Worm (Caenorhabditis elegans) whole organism, late embryonic: Measurements from ENCODE around the gene F52G3.1.

Experiments used
- C08G9.2 ChIP-seq: sonication (generic microtip); optimal IDR thresholded peaks from 2 replicates; lab custom pipeline; 2016; ENCODE audit warnings: mild to moderate bottlenecking, missing genetic modification characterization, moderate library complexity, missing compliant biosample characterization
- C38D4.7 ChIP-seq: fragments of 200-800 bp; sonication (Bioruptor generic); optimal IDR thresholded peaks from 2 replicates; lab custom pipeline; 2018; ENCODE audit warnings: mild to moderate bottlenecking, missing genetic modification characterization, moderate library complexity, missing compliant biosample characterization
- F13H6.1 ChIP-seq: sonication (generic microtip); optimal IDR thresholded peaks from 2 replicates; lab custom pipeline; 2016; ENCODE audit warnings: missing genetic modification characterization, missing compliant biosample characterization
- K02D7.2 ChIP-seq: sonication (generic microtip); optimal IDR thresholded peaks from 2 replicates; lab custom pipeline; 2017; ENCODE audit warnings: mild to moderate bottlenecking, missing genetic modification characterization, missing compliant biosample characterization
- K09A11.1 ChIP-seq: sonication (generic microtip); optimal IDR thresholded peaks from 2 replicates; lab custom pipeline; 2017; ENCODE audit warnings: antibody characterized with exemption, mild to moderate bottlenecking, missing genetic modification characterization, missing compliant biosample characterization; ENCODE audit not compliant: insufficient read depth
- T23F11.4 ChIP-seq: fragments of 200-800 bp; sonication (Bioruptor generic); optimal IDR thresholded peaks from 2 replicates; lab custom pipeline; 2018; ENCODE audit warnings: mild to moderate bottlenecking, missing genetic modification characterization, missing compliant biosample characterization
- ahr-1 ChIP-seq: sonication (generic microtip); optimal IDR thresholded peaks from 2 replicates; lab custom pipeline; 2016; ENCODE audit warnings: missing genetic modification characterization, missing compliant biosample characterization
- ceh-14 ChIP-seq: sonication (generic microtip); optimal IDR thresholded peaks from 2 replicates; lab custom pipeline; 2016; ENCODE audit warnings: missing genotype, missing genetic modification characterization, missing compliant biosample characterization
- ceh-18 ChIP-seq: sonication (generic microtip); optimal IDR thresholded peaks from 2 replicates; lab custom pipeline; 2016; ENCODE audit warnings: missing genetic modification characterization, missing compliant biosample characterization
- ceh-22 ChIP-seq: sonication (generic microtip); optimal IDR thresholded peaks from 2 replicates; lab custom pipeline; 2017; ENCODE audit warnings: missing biosample characterization, missing genetic modification characterization
- ceh-24 ChIP-seq: sonication (generic microtip); optimal IDR thresholded peaks from 2 replicates; lab custom pipeline; 2016; ENCODE audit warnings: mild to moderate bottlenecking, missing genetic modification characterization, missing compliant biosample characterization
- ceh-30 ChIP-seq: fragments of 150-350 bp; optimal IDR thresholded peaks from 2 replicates; lab custom pipeline; 2014; ENCODE audit warnings: missing biosample characterization, missing genetic modification characterization
- ceh-31 ChIP-seq: sonication (generic microtip); optimal IDR thresholded peaks from 2 replicates; lab custom pipeline; 2016; ENCODE audit warnings: missing genetic modification characterization, missing compliant biosample characterization
- ceh-34 ChIP-seq: sonication (generic microtip); optimal IDR thresholded peaks from 2 replicates; lab custom pipeline; 2016; ENCODE audit warnings: mild to moderate bottlenecking, missing genetic modification characterization, missing compliant biosample characterization
- ceh-45 ChIP-seq: fragments of 200-800 bp; sonication (Bioruptor generic); IDR thresholded peaks from 2 replicates; pipeline ENCODE4 v1.3.6; 2022; ENCODE audit warnings: missing genetic modification reagents, missing genetic modification characterization, missing compliant biosample characterization
- ceh-48 ChIP-seq: sonication (generic microtip); optimal IDR thresholded peaks from 2 replicates; lab custom pipeline; 2016; ENCODE audit warnings: missing genetic modification characterization, inconsistent platforms, missing compliant biosample characterization
- ceh-9 ChIP-seq: sonication (generic microtip); optimal IDR thresholded peaks from 2 replicates; lab custom pipeline; 2016; ENCODE audit warnings: mild to moderate bottlenecking, missing genetic modification characterization, inconsistent platforms, missing compliant biosample characterization
- che-1 ChIP-seq: sonication (generic microtip); optimal IDR thresholded peaks from 2 replicates; lab custom pipeline; 2016; ENCODE audit warnings: mild to moderate bottlenecking, missing genetic modification characterization, missing compliant biosample characterization
- elt-2 ChIP-seq: sonication (generic microtip); optimal IDR thresholded peaks from 2 replicates; lab custom pipeline; 2016; ENCODE audit warnings: missing genetic modification reagents, missing genetic modification characterization, missing compliant biosample characterization
- elt-4 ChIP-seq: sonication (generic microtip); optimal IDR thresholded peaks from 2 replicates; lab custom pipeline; 2016; ENCODE audit warnings: missing genetic modification characterization, missing compliant biosample characterization
- ets-4 ChIP-seq: sonication (generic microtip); optimal IDR thresholded peaks from 2 replicates; lab custom pipeline; 2016; ENCODE audit warnings: missing genetic modification characterization, missing compliant biosample characterization
- eyg-1 ChIP-seq: sonication (generic microtip); optimal IDR thresholded peaks from 2 replicates; lab custom pipeline; 2016; ENCODE audit warnings: missing genotype, missing genetic modification characterization, missing compliant biosample characterization
- fax-1 ChIP-seq: sonication (generic microtip); optimal IDR thresholded peaks from 2 replicates; lab custom pipeline; 2016; ENCODE audit warnings: missing genotype, missing genetic modification characterization, missing compliant biosample characterization
- fkh-10 ChIP-seq: fragments of 150-350 bp; optimal IDR thresholded peaks from 2 replicates; lab custom pipeline; 2014; ENCODE audit warnings: missing biosample characterization, missing genetic modification reagents, missing genetic modification characterization
- fkh-6 ChIP-seq: sonication (generic microtip); optimal IDR thresholded peaks from 2 replicates; lab custom pipeline; 2016; ENCODE audit warnings: missing genetic modification characterization, missing compliant biosample characterization
- gmeb-2 ChIP-seq: sonication (generic microtip); optimal IDR thresholded peaks from 2 replicates; lab custom pipeline; 2016; ENCODE audit warnings: missing genetic modification characterization, inconsistent platforms, missing compliant biosample characterization
- hlh-13 ChIP-seq: fragments of 200-800 bp; sonication (Bioruptor generic); optimal IDR thresholded peaks from 2 replicates; lab custom pipeline; 2018; ENCODE audit warnings: mild to moderate bottlenecking, missing genetic modification characterization, missing compliant biosample characterization
- hlh-15 ChIP-seq: sonication (generic microtip); optimal IDR thresholded peaks from 2 replicates; lab custom pipeline; 2016; ENCODE audit warnings: missing genetic modification characterization, missing compliant biosample characterization
- hlh-30 ChIP-seq: sonication (generic microtip); optimal IDR thresholded peaks from 2 replicates; lab custom pipeline; 2017; ENCODE audit warnings: antibody characterized with exemption, missing genetic modification characterization, missing compliant biosample characterization; ENCODE audit not compliant: insufficient read depth
- hlh-6 ChIP-seq: sonication (generic microtip); optimal IDR thresholded peaks from 2 replicates; lab custom pipeline; 2016; ENCODE audit warnings: missing genotype, missing genetic modification characterization, missing compliant biosample characterization
- lim-6 ChIP-seq: sonication (generic microtip); optimal IDR thresholded peaks from 2 replicates; lab custom pipeline; 2016; ENCODE audit warnings: missing genetic modification characterization, missing compliant biosample characterization
- madf-2 ChIP-seq: sonication (generic microtip); optimal IDR thresholded peaks from 2 replicates; lab custom pipeline; 2017; ENCODE audit warnings: missing genetic modification characterization, missing compliant biosample characterization
- mec-3 ChIP-seq: sonication (generic microtip); optimal IDR thresholded peaks from 2 replicates; lab custom pipeline; 2016; ENCODE audit warnings: borderline replicate concordance, missing genetic modification characterization, missing compliant biosample characterization
- nfya-1 ChIP-seq: sonication (generic microtip); optimal IDR thresholded peaks from 2 replicates; lab custom pipeline; 2017; ENCODE audit warnings: missing genetic modification characterization, mild to moderate bottlenecking, missing compliant biosample characterization, antibody characterized with exemption, moderate library complexity
- nhr-11 ChIP-seq: fragments of 150-350 bp; optimal IDR thresholded peaks from 2 replicates; lab custom pipeline; 2014; ENCODE audit warnings: missing biosample characterization, missing genetic modification characterization
- pag-3 ChIP-seq: sonication (generic microtip); optimal IDR thresholded peaks from 2 replicates; lab custom pipeline; 2016; ENCODE audit warnings: missing compliant biosample characterization, missing genetic modification characterization, borderline replicate concordance
- pat-9 ChIP-seq: fragments of 200-800 bp; sonication (Bioruptor generic); optimal IDR thresholded peaks from 2 replicates; lab custom pipeline; 2018; ENCODE audit warnings: mild to moderate bottlenecking, missing genetic modification characterization, moderate library complexity, missing compliant biosample characterization
- pax-1 ChIP-seq: fragments of 150-350 bp; optimal IDR thresholded peaks from 2 replicates; lab custom pipeline; 2014; ENCODE audit warnings: missing biosample characterization, missing genetic modification characterization
- pha-2 ChIP-seq: sonication (generic microtip); optimal IDR thresholded peaks from 2 replicates; lab custom pipeline; 2017; ENCODE audit warnings: mild to moderate bottlenecking, missing genetic modification characterization, missing compliant biosample characterization
- pha-4 ChIP-seq: fragments of 150-350 bp; optimal IDR thresholded peaks from 2 replicates; lab custom pipeline; 2018; ENCODE audit warnings: missing biosample characterization, missing genetic modification reagents, missing genetic modification characterization
- pros-1 ChIP-seq: fragments of 150-350 bp; optimal IDR thresholded peaks from 2 replicates; lab custom pipeline; 2014; ENCODE audit warnings: missing biosample characterization, missing genetic modification reagents, missing genetic modification characterization
- ref-2 ChIP-seq: sonication (generic microtip); optimal IDR thresholded peaks from 2 replicates; lab custom pipeline; 2016; ENCODE audit warnings: missing genetic modification characterization, missing compliant biosample characterization
- rnt-1 ChIP-seq: sonication (generic microtip); optimal IDR thresholded peaks from 2 replicates; lab custom pipeline; 2016; ENCODE audit warnings: missing genetic modification characterization, missing compliant biosample characterization
- sdc-2 ChIP-seq: sonication (generic microtip); optimal IDR thresholded peaks from 2 replicates; lab custom pipeline; 2016; ENCODE audit warnings: missing genotype, missing genetic modification characterization, missing compliant biosample characterization
- sox-2 ChIP-seq: fragments of 200-800 bp; sonication (Bioruptor generic); IDR thresholded peaks from 2 replicates; pipeline ENCODE4 v1.3.6; 2022; ENCODE audit warnings: missing genetic modification reagents, missing genetic modification characterization, missing compliant biosample characterization
- sox-4 ChIP-seq: sonication (generic microtip); optimal IDR thresholded peaks from 2 replicates; lab custom pipeline; 2017; ENCODE audit warnings: mild to moderate bottlenecking, missing genetic modification characterization, inconsistent platforms, missing compliant biosample characterization
- tbx-2 ChIP-seq: sonication (generic microtip); optimal IDR thresholded peaks from 2 replicates; lab custom pipeline; 2016; ENCODE audit warnings: missing genetic modification characterization, missing compliant biosample characterization
- tbx-7 ChIP-seq: sonication (generic microtip); optimal IDR thresholded peaks from 2 replicates; lab custom pipeline; 2016; ENCODE audit warnings: missing genotype, missing genetic modification characterization, missing compliant biosample characterization
- unc-86 ChIP-seq: sonication (generic microtip); optimal IDR thresholded peaks from 2 replicates; lab custom pipeline; 2016; ENCODE audit warnings: missing genetic modification characterization, missing compliant biosample characterization
- zip-5 ChIP-seq: sonication (generic microtip); optimal IDR thresholded peaks from 2 replicates; lab custom pipeline; 2016; ENCODE audit warnings: missing genetic modification characterization, missing compliant biosample characterization
- ztf-16 ChIP-seq: sonication (generic microtip); optimal IDR thresholded peaks from 2 replicates; lab custom pipeline; 2017; ENCODE audit warnings: missing genetic modification characterization, missing compliant biosample characterization

The F52G3.1 gene

ce11 chrX:16929560-16930332 lies 33.9 kb upstream of the F52G3.1 start:
- TF ChIP-seq ceh-31 (tag; lab: Kevin White, UChicago) (peak; percentile 99), sdc-2 (peak; percentile 93), F13H6.1 (tag; lab: Kevin White, UChicago) (peak; percentile 93), C08G9.2 (tag; lab: Kevin White, UChicago) (peak; percentile 74), lim-6 (tag; lab: Kevin White, UChicago) (peak; percentile 35), T23F11.4 (no peak), ceh-48 (tag; lab: Kevin White, UChicago) (peak; percentile 6), nfya-1 (tag; lab: Kevin White, UChicago) (peak; percentile 98), ceh-14 (tag; lab: Kevin White, UChicago) (peak; percentile 86), elt-4 (tag; lab: Kevin White, UChicago) (no peak), ets-4 (tag; lab: Kevin White, UChicago) (peak; percentile 83), pha-2 (tag; lab: Kevin White, UChicago) (peak; percentile 56), madf-2 (peak; percentile 33), ceh-9 (no peak), ceh-24 (tag; lab: Kevin White, UChicago) (peak; percentile 48), che-1 (tag; lab: Kevin White, UChicago) (peak; percentile 56), pat-9 (peak; percentile 31), rnt-1 (tag; lab: Kevin White, UChicago) (peak; percentile 97), hlh-13 (GFP tag; lab: Kevin White, UChicago) (peak; percentile 38), tbx-2 (tag; lab: Kevin White, UChicago) (peak; percentile 98), pha-4 (tag; lab: Kevin White, UChicago) (no peak), hlh-15 (tag; lab: Kevin White, UChicago) (no peak), eyg-1 (tag; lab: Kevin White, UChicago) (peak; percentile 73), ceh-34 (tag; lab: Kevin White, UChicago) (peak; percentile 97), pag-3 (peak; percentile 7), pax-1 (tag; lab: Kevin White, UChicago) (peak; percentile 100), K09A11.1 (tag; lab: Kevin White, UChicago) (peak; percentile 64), fkh-6 (tag; lab: Kevin White, UChicago) (peak; percentile 74), ceh-30 (tag; lab: Kevin White, UChicago) (peak; percentile 74), hlh-30 (tag; lab: Kevin White, UChicago) (peak; percentile 99), sox-4 (tag; lab: Kevin White, UChicago) (peak; percentile 53), elt-2 (tag; lab: Kevin White, UChicago) (peak; percentile 71), zip-5 (peak; percentile 12), C38D4.7 (peak; percentile 45), ceh-22 (tag; lab: Kevin White, UChicago) (peak; percentile 75), pros-1 (tag; lab: Kevin White, UChicago) (peak; percentile 93), fax-1 (tag; lab: Kevin White, UChicago) (peak; percentile 58), ref-2 (tag; lab: Kevin White, UChicago) (peak; percentile 99), ztf-16 (peak; percentile 76), K02D7.2 (tag; lab: Kevin White, UChicago) (peak; percentile 41), tbx-7 (tag; lab: Kevin White, UChicago) (peak; percentile 34), mec-3 (peak; percentile 60), ahr-1 (tag; lab: Kevin White, UChicago) (peak; percentile 60), fkh-10 (GFP tag; lab: Kevin White, UChicago) (no peak), sox-2 (GFP tag; lab: Robert Waterston, UW) (no peak; the same call in none of the 2 replicates), nhr-11 (tag; lab: Kevin White, UChicago) (peak; percentile 84), hlh-6 (peak; percentile 78), ceh-45 (GFP tag; lab: Robert Waterston, UW) (no peak), gmeb-2 (tag; lab: Kevin White, UChicago) (peak; percentile 34), ceh-18 (tag; lab: Kevin White, UChicago) (peak; percentile 100), unc-86 (tag; lab: Kevin White, UChicago) (peak; percentile 58)
